Fruit fly (Drosophila melanogaster) whole organism, wandering third instar larva: ENCODE data around the gene alt.

ENCODE experiments used
- Dfd ChIP-seq: fragments of >200 bp; optimal IDR thresholded peaks from 2 replicates; lab custom pipeline; 2017; ENCODE audit warnings: missing biosample characterization, missing genetic modification characterization
- Dif ChIP-seq: fragments of 200-275, 200-300 bp; sonication (Bioruptor generic); optimal IDR thresholded peaks from 2 replicates; lab custom pipeline; 2018; ENCODE audit warnings: missing biosample characterization, missing genetic modification characterization; ENCODE audit not compliant: partially characterized antibody
- GATAd ChIP-seq: sonication (Bioruptor generic); optimal IDR thresholded peaks from 2 replicates; lab custom pipeline; 2016; ENCODE audit warnings: missing biosample characterization, missing genetic modification characterization
- Hnf4 ChIP-seq: fragments of 200-800 bp; sonication (Bioruptor generic); optimal IDR thresholded peaks from 2 replicates; lab custom pipeline; 2016; ENCODE audit warnings: missing biosample characterization, mild to moderate bottlenecking, missing genetic modification characterization
- Hr78 ChIP-seq: fragments of >200 bp; optimal IDR thresholded peaks from 2 replicates; lab custom pipeline; 2017; ENCODE audit warnings: missing biosample characterization, missing genetic modification characterization
- Hr83 ChIP-seq: fragments of 200-300 bp; sonication (Bioruptor generic); optimal IDR thresholded peaks from 2 replicates; lab custom pipeline; 2016; ENCODE audit warnings: missing biosample characterization, mild to moderate bottlenecking, missing genetic modification characterization, moderate library complexity; ENCODE audit not compliant: poor library complexity, severe bottlenecking
- Myc ChIP-seq: fragments of >200 bp; optimal IDR thresholded peaks from 2 replicates; lab custom pipeline; 2017
- Sp1 ChIP-seq: fragments of 200-800 bp; sonication (Bioruptor generic); optimal IDR thresholded peaks from 3 replicates; lab custom pipeline; 2019; ENCODE audit warnings: missing biosample characterization, mild to moderate bottlenecking, missing genetic modification characterization, moderate library complexity
- fru ChIP-seq: fragments of 200-800 bp; sonication (Bioruptor generic); optimal IDR thresholded peaks from 3 replicates; lab custom pipeline; 2016; ENCODE audit warnings: missing biosample characterization, mild to moderate bottlenecking, missing genetic modification characterization
- h ChIP-seq: fragments of 200-800 bp; sonication (Bioruptor generic); optimal IDR thresholded peaks from 3 replicates; lab custom pipeline; 2016; ENCODE audit warnings: missing biosample characterization, mild to moderate bottlenecking, missing genetic modification characterization
- psq ChIP-seq: fragments of 200-800 bp; sonication (Bioruptor generic); optimal IDR thresholded peaks from 3 replicates; lab custom pipeline; 2017; ENCODE audit warnings: missing biosample characterization, mild to moderate bottlenecking, missing genetic modification characterization, moderate library complexity
- rgr ChIP-seq: fragments of 200-800 bp; sonication (Bioruptor generic); optimal IDR thresholded peaks from 3 replicates; lab custom pipeline; 2016; ENCODE audit warnings: missing biosample characterization, mild to moderate bottlenecking, missing genetic modification characterization
- usp ChIP-seq: fragments of >200 bp; optimal IDR thresholded peaks from 2 replicates; lab custom pipeline; 2017; ENCODE audit warnings: missing biosample characterization, missing genetic modification characterization

dm6 chr3R:17684854-17685253 lies 2.5 kb upstream of the alt start, which contains the start of the genes CG31251 and CG31360:
- TF ChIP-seq usp (no peak), Myc (lab: Kevin White, UChicago) (peak; percentile 11), Hr78 (GFP tag; lab: Kevin White, UChicago) (no peak), psq (no peak), Hr83 (GFP tag; lab: Kevin White, UChicago) (no peak), Dfd (no peak), fru (GFP tag; lab: Kevin White, UChicago) (no peak), Dif (no peak), h (GFP tag; lab: Kevin White, UChicago) (no peak), Hnf4 (GFP tag; lab: Kevin White, UChicago) (no peak), GATAd (GFP tag; lab: Kevin White, UChicago) (no peak), rgr (GFP tag; lab: Kevin White, UChicago) (no peak), Sp1 (GFP tag; lab: Kevin White, UChicago) (no peak)
